Fruit fly (Drosophila melanogaster) whole organism, prepupa: ENCODE data around the gene CG14840.

Source experiments
- Blimp-1 ChIP-seq: fragments of 200-800 bp; sonication (Bioruptor generic); optimal IDR thresholded peaks from 3 replicates; lab custom pipeline; 2017; ENCODE audit warnings: missing biosample characterization, missing genetic modification characterization, mild to moderate bottlenecking, moderate library complexity, missing genetic modification reagents
- CG10631 ChIP-seq: fragments of 200-800 bp; sonication (Bioruptor generic); optimal IDR thresholded peaks from 2 replicates; lab custom pipeline; 2016; ENCODE audit warnings: missing biosample characterization, missing genetic modification characterization
- CG11762 ChIP-seq: fragments of 200-800 bp; sonication (Bioruptor generic); optimal IDR thresholded peaks from 3 replicates; lab custom pipeline; 2016; ENCODE audit warnings: missing biosample characterization, missing genetic modification characterization; ENCODE audit not compliant: insufficient read depth
- CG15336 ChIP-seq: fragments of 200-800 bp; sonication (Bioruptor generic); IDR thresholded peaks from 2 replicates; pipeline ENCODE4 v1.3.6; 2022; ENCODE audit warnings: missing biosample characterization, missing genetic modification characterization
- CG1621 ChIP-seq: fragments of 200-800 bp; sonication (Bioruptor generic); optimal IDR thresholded peaks from 3 replicates; lab custom pipeline; 2018; ENCODE audit warnings: missing biosample characterization, mild to moderate bottlenecking, missing genetic modification characterization
- CG16779 ChIP-seq: fragments of 200-800 bp; sonication (Bioruptor generic); optimal IDR thresholded peaks from 3 replicates; lab custom pipeline; 2017; ENCODE audit warnings: missing biosample characterization, mild to moderate bottlenecking, missing genetic modification characterization
- CG31627 ChIP-seq: fragments of 200-800 bp; sonication (Bioruptor generic); optimal IDR thresholded peaks from 3 replicates; lab custom pipeline; 2016; ENCODE audit warnings: missing biosample characterization, missing genetic modification characterization
- CG32006 ChIP-seq: fragments of 200-800 bp; sonication (Bioruptor generic); optimal IDR thresholded peaks from 3 replicates; lab custom pipeline; 2017; ENCODE audit warnings: missing biosample characterization, mild to moderate bottlenecking, missing genetic modification characterization
- CG4318 ChIP-seq: fragments of 200-800 bp; sonication (Bioruptor generic); optimal IDR thresholded peaks from 3 replicates; lab custom pipeline; 2017; ENCODE audit warnings: missing biosample characterization, mild to moderate bottlenecking, missing genetic modification characterization
- CG6163 ChIP-seq: fragments of 200-800 bp; sonication (Bioruptor generic); IDR thresholded peaks from 3 replicates; pipeline ENCODE4 v1.3.6; 2022; ENCODE audit warnings: missing biosample characterization, missing genetic modification characterization
- CG6808 ChIP-seq: fragments of 200-800 bp; sonication (Bioruptor generic); optimal IDR thresholded peaks from 3 replicates; lab custom pipeline; 2017; ENCODE audit warnings: missing biosample characterization, missing genetic modification characterization, mild to moderate bottlenecking, moderate library complexity, missing genetic modification reagents
- CG8119 ChIP-seq: fragments of 200-800 bp; sonication (Bioruptor generic); IDR thresholded peaks from 3 replicates; pipeline ENCODE4 v1.3.6; 2022; ENCODE audit warnings: missing biosample characterization, missing genetic modification characterization
- CG8632 ChIP-seq: fragments of 200-800 bp; sonication (Bioruptor generic); optimal IDR thresholded peaks from 3 replicates; lab custom pipeline; 2016; ENCODE audit warnings: missing biosample characterization, missing genetic modification characterization
- CG9139 ChIP-seq: fragments of 200-800 bp; sonication (Bioruptor generic); optimal IDR thresholded peaks from 3 replicates; lab custom pipeline; 2017; ENCODE audit warnings: missing biosample characterization, mild to moderate bottlenecking, missing genetic modification characterization
- Eip75B ChIP-seq: fragments of 200-800 bp; sonication (Bioruptor generic); optimal IDR thresholded peaks from 3 replicates; lab custom pipeline; 2016; ENCODE audit warnings: missing biosample characterization, missing genetic modification characterization
- Eip78C ChIP-seq: fragments of 200-800 bp; sonication (Bioruptor generic); peaks from one replicate; lab custom pipeline; 2016; ENCODE audit warnings: missing biosample characterization, missing genetic modification characterization
- Ets96B ChIP-seq: fragments of 200-800 bp; optimal IDR thresholded peaks from 2 replicates; lab custom pipeline; 2019; ENCODE audit warnings: missing biosample characterization, mild to moderate bottlenecking, missing genetic modification characterization, moderate library complexity
- Hr39 ChIP-seq: fragments of 200-800 bp; sonication (Bioruptor generic); optimal IDR thresholded peaks from 2 replicates; lab custom pipeline; 2016; ENCODE audit warnings: missing biosample characterization, missing genetic modification characterization
- Hr4 ChIP-seq: fragments of 200-800 bp; sonication (Bioruptor generic); optimal IDR thresholded peaks from 3 replicates; lab custom pipeline; 2016; ENCODE audit warnings: missing biosample characterization, missing genetic modification characterization
- Lpt ChIP-seq: fragments of 200-800 bp; sonication (Bioruptor generic); optimal IDR thresholded peaks from 3 replicates; lab custom pipeline; 2016; ENCODE audit warnings: missing biosample characterization, missing genetic modification characterization
- OdsH ChIP-seq: fragments of 200-800 bp; sonication (Bioruptor generic); optimal IDR thresholded peaks from 3 replicates; lab custom pipeline; 2016; ENCODE audit warnings: missing biosample characterization, missing genetic modification characterization
- Smox ChIP-seq: fragments of 200-800 bp; sonication (Bioruptor generic); optimal IDR thresholded peaks from 3 replicates; lab custom pipeline; 2016; ENCODE audit warnings: missing biosample characterization, missing genetic modification characterization
- Sox102F ChIP-seq: fragments of 200-800 bp; sonication (Bioruptor generic); optimal IDR thresholded peaks from 2 replicates; lab custom pipeline; 2016; ENCODE audit warnings: missing biosample characterization, mild to moderate bottlenecking, missing genetic modification characterization
- Sox14 ChIP-seq: fragments of 200-800 bp; sonication (Bioruptor generic); optimal IDR thresholded peaks from 3 replicates; lab custom pipeline; 2016; ENCODE audit warnings: missing biosample characterization, missing genetic modification characterization
- Sox15 ChIP-seq: fragments of 200-800 bp; sonication (Bioruptor generic); optimal IDR thresholded peaks from 3 replicates; lab custom pipeline; 2016; ENCODE audit warnings: missing biosample characterization, missing genetic modification characterization
- acj6 ChIP-seq: fragments of 200-800 bp; sonication (Bioruptor generic); optimal IDR thresholded peaks from 3 replicates; lab custom pipeline; 2016; ENCODE audit warnings: missing biosample characterization, missing genetic modification characterization
- cyc ChIP-seq: fragments of 200-800 bp; sonication (Bioruptor generic); optimal IDR thresholded peaks from 3 replicates; lab custom pipeline; 2016; ENCODE audit warnings: missing biosample characterization, missing genetic modification characterization
- dac ChIP-seq: fragments of 200-800 bp; sonication (Bioruptor generic); optimal IDR thresholded peaks from 2 replicates; lab custom pipeline; 2017; ENCODE audit warnings: missing biosample characterization, mild to moderate bottlenecking, missing genetic modification characterization
- dsx ChIP-seq: fragments of 200-800 bp; optimal IDR thresholded peaks from 3 replicates; lab custom pipeline; 2019; ENCODE audit warnings: missing biosample characterization, mild to moderate bottlenecking, missing genetic modification characterization, moderate library complexity; ENCODE audit not compliant: poor library complexity, severe bottlenecking
- eg ChIP-seq: fragments of 200-800 bp; sonication (Bioruptor generic); IDR thresholded peaks from 3 replicates; pipeline ENCODE4 v1.3.6; 2022; ENCODE audit warnings: missing biosample characterization, missing genetic modification characterization
- esn ChIP-seq: fragments of 200-800 bp; sonication (Bioruptor generic); optimal IDR thresholded peaks from 2 replicates; lab custom pipeline; 2016; ENCODE audit warnings: missing biosample characterization, mild to moderate bottlenecking, missing genetic modification characterization, moderate library complexity
- fd59A ChIP-seq: fragments of 200-800 bp; sonication (Bioruptor generic); optimal IDR thresholded peaks from 2 replicates; lab custom pipeline; 2017; ENCODE audit warnings: missing biosample characterization, mild to moderate bottlenecking, missing genetic modification characterization, missing genetic modification reagents
- fd85E ChIP-seq: fragments of 200-800 bp; sonication (Bioruptor generic); optimal IDR thresholded peaks from 3 replicates; lab custom pipeline; 2016; ENCODE audit warnings: missing biosample characterization, missing genetic modification characterization
- fkh ChIP-seq: fragments of 200-800 bp; sonication (Bioruptor generic); optimal IDR thresholded peaks from 3 replicates; lab custom pipeline; 2017; ENCODE audit warnings: missing biosample characterization, mild to moderate bottlenecking, missing genetic modification characterization, moderate library complexity
- lz ChIP-seq: fragments of 200-800 bp; sonication (Bioruptor generic); optimal IDR thresholded peaks from 3 replicates; lab custom pipeline; 2016; ENCODE audit warnings: missing biosample characterization, missing genetic modification characterization
- net ChIP-seq: fragments of 200-800 bp; sonication (Bioruptor generic); optimal IDR thresholded peaks from 3 replicates; lab custom pipeline; 2016; ENCODE audit warnings: missing biosample characterization, missing genetic modification characterization
- salr ChIP-seq, 2 experiments: fragments of 200-800 bp; sonication (Bioruptor generic); optimal IDR thresholded peaks; 3 replicates each; lab custom pipeline; 2016 to 2018; ENCODE audit warnings: missing biosample characterization in 2 of 2, missing genetic modification characterization in 2 of 2, mild to moderate bottlenecking in 1 of 2
- ss ChIP-seq, 2 experiments: fragments of 200-800 bp; sonication (Bioruptor generic); optimal IDR thresholded peaks; 2 replicates in 1 of 2; 3 replicates in 1 of 2; lab custom pipeline; 2017 to 2018; ENCODE audit warnings: mild to moderate bottlenecking in 2 of 2, missing biosample characterization in 2 of 2, missing genetic modification characterization in 2 of 2, moderate library complexity in 1 of 2
- svp ChIP-seq: fragments of 200-800 bp; sonication (Bioruptor generic); peaks from one replicate; lab custom pipeline; 2016; ENCODE audit warnings: missing biosample characterization, missing genetic modification characterization
- vri ChIP-seq: fragments of 200-800 bp; sonication (Bioruptor generic); optimal IDR thresholded peaks from 3 replicates; lab custom pipeline; 2016; ENCODE audit warnings: missing biosample characterization, mild to moderate bottlenecking, missing genetic modification characterization

CG14840 gene

dm6 chr3R:14283042-14283626, 22.1 kb upstream of the CG14840 start (continued):
- TF ChIP-seq CG6808 (GFP tag; lab: Kevin White, UChicago) (no peak), Eip78C (peak; percentile 97), salr (GFP tag; optimal IDR thresholded peaks at IDR 0.05; lab: Kevin White, UChicago) (peak; percentile 33 to 75), Lpt (no peak), CG1621 (no peak), Smox (GFP tag; lab: Kevin White, UChicago) (peak; percentile 87), CG15336 (GFP tag; lab: Robert Waterston, UW) (no peak), fd59A (GFP tag; lab: Kevin White, UChicago) (peak; percentile 41), OdsH (GFP tag; lab: Kevin White, UChicago) (peak; percentile 86), Sox102F (GFP tag; lab: Kevin White, UChicago) (peak; percentile 84), Ets96B (tag; lab: Kevin White, UChicago) (peak; percentile 35), CG31627 (GFP tag; lab: Kevin White, UChicago) (peak; percentile 88), CG11762 (peak; percentile 67), cyc (GFP tag; lab: Kevin White, UChicago) (peak; percentile 73), fkh (GFP tag; lab: Kevin White, UChicago) (no peak), Sox15 (GFP tag; lab: Kevin White, UChicago) (peak; percentile 80), CG10631 (GFP tag; lab: Kevin White, UChicago) (peak; percentile 71)
- TF ChIP-seq, all 60 proteins: peak for 41

- TF ChIP-seq CG6808 (GFP tag; lab: Kevin White, UChicago) (no peak), CG8119 (GFP tag; lab: Robert Waterston, UW) (peak; percentile 31; the same call in 2 of the 3 replicates), CG6163 (GFP tag; lab: Robert Waterston, UW) (0 out of 3 replicates have a peak, but pooled peaks have one; percentile 9), svp (no peak), dsx (GFP tag; lab: Kevin White, UChicago) (peak; percentile 18), Hr39 (GFP tag; lab: Kevin White, UChicago) (no peak), net (no peak), Blimp-1 (GFP tag; lab: Kevin White, UChicago) (no peak), eg (GFP tag; lab: Robert Waterston, UW) (peak; percentile 23; the same call in 2 of the 3 replicates), fd59A (GFP tag; lab: Kevin White, UChicago) (no peak), acj6 (GFP tag; lab: Kevin White, UChicago) (no peak), Eip75B (GFP tag; lab: Kevin White, UChicago) (no peak), Eip78C (peak; percentile 67), dac (GFP tag; lab: Kevin White, UChicago) (no peak), vri (GFP tag; lab: Kevin White, UChicago) (no peak), CG16779 (no peak), lz (GFP tag; lab: Kevin White, UChicago) (no peak), OdsH (GFP tag; lab: Kevin White, UChicago) (peak; percentile 22), salr (GFP tag; optimal IDR thresholded peaks at IDR 0.05; lab: Kevin White, UChicago) (no peak), CG31627 (GFP tag; lab: Kevin White, UChicago) (no peak), Sox14 (GFP tag; lab: Kevin White, UChicago) (no peak), ss (GFP tag; optimal IDR thresholded peaks at IDR 0.05; lab: Kevin White, UChicago) (no peak), CG15336 (GFP tag; lab: Robert Waterston, UW) (peak; percentile 52; the same call in 1 of the 2 replicates), CG9139 (no peak), Sox15 (GFP tag; lab: Kevin White, UChicago) (no peak), CG8632 (GFP tag; lab: Kevin White, UChicago) (no peak), esn (no peak), Hr4 (GFP tag; lab: Kevin White, UChicago) (peak; percentile 1), CG32006 (GFP tag; lab: Kevin White, UChicago) (peak; percentile 4), fkh (GFP tag; lab: Kevin White, UChicago) (no peak), Smox (GFP tag; lab: Kevin White, UChicago) (no peak), fd85E (GFP tag; lab: Kevin White, UChicago) (no peak), CG4318 (GFP tag; lab: Kevin White, UChicago) (no peak)
Observed at dm6 chr3R:14282215-14283041, 21.4 kb upstream of the CG14840 start.
